Fruit fly (Drosophila melanogaster) whole organism, adult: ENCODE measurements around the gene Nprl3.

Experiments
- CG11617 ChIP-seq: fragments of 200-800 bp; sonication (Bioruptor generic); optimal IDR thresholded peaks from 2 replicates; lab custom pipeline; 2017; ENCODE audit warnings: mild to moderate bottlenecking, missing biosample characterization, missing genetic modification reagents, missing genetic modification characterization
- CG12768 ChIP-seq: fragments of 200-800 bp; sonication (Bioruptor generic); optimal IDR thresholded peaks from 2 replicates; lab custom pipeline; 2017; ENCODE audit warnings: missing biosample characterization, missing genetic modification characterization, mild to moderate bottlenecking, moderate library complexity, missing genetic modification reagents
- CG14711 ChIP-seq: fragments of 200-800 bp; sonication (Bioruptor generic); optimal IDR thresholded peaks from 2 replicates; lab custom pipeline; 2018; ENCODE audit warnings: missing biosample characterization, mild to moderate bottlenecking, missing genetic modification characterization, moderate library complexity
- CG1620 ChIP-seq: fragments of 200-800 bp; sonication (Bioruptor generic); optimal IDR thresholded peaks from 2 replicates; lab custom pipeline; 2016; ENCODE audit warnings: missing biosample characterization, missing genetic modification characterization
- CG33017 ChIP-seq: fragments of 200-800 bp; sonication (Bioruptor generic); optimal IDR thresholded peaks from 2 replicates; lab custom pipeline; 2018; ENCODE audit warnings: missing biosample characterization, mild to moderate bottlenecking, missing genetic modification characterization, moderate library complexity
- CG5204 ChIP-seq: fragments of 200-800 bp; sonication (Bioruptor generic); optimal IDR thresholded peaks from 2 replicates; lab custom pipeline; 2016; ENCODE audit warnings: missing biosample characterization, missing genetic modification characterization
- CG7045 ChIP-seq: fragments of 200-800 bp; sonication (Bioruptor generic); optimal IDR thresholded peaks from 2 replicates; lab custom pipeline; 2017; ENCODE audit warnings: missing biosample characterization, mild to moderate bottlenecking, missing genetic modification characterization
- CG7101 ChIP-seq: fragments of 200-800 bp; sonication (Bioruptor generic); optimal IDR thresholded peaks from 2 replicates; lab custom pipeline; 2018; ENCODE audit warnings: missing biosample characterization, mild to moderate bottlenecking, missing genetic modification characterization, moderate library complexity
- Clk ChIP-seq: fragments of 200-800 bp; sonication (Bioruptor generic); optimal IDR thresholded peaks from 2 replicates; lab custom pipeline; 2017; ENCODE audit warnings: missing biosample characterization, missing genetic modification characterization
- Crg-1 ChIP-seq: fragments of 200-800 bp; sonication (Bioruptor generic); optimal IDR thresholded peaks from 2 replicates; lab custom pipeline; 2016; ENCODE audit warnings: missing biosample characterization, missing genetic modification characterization
- Hr96 ChIP-seq: fragments of 200-800 bp; sonication (Bioruptor generic); optimal IDR thresholded peaks from 2 replicates; lab custom pipeline; 2016; ENCODE audit warnings: missing biosample characterization, missing genetic modification characterization
- Mnt ChIP-seq: fragments of 200-800 bp; sonication (Bioruptor generic); optimal IDR thresholded peaks from 2 replicates; lab custom pipeline; 2016; ENCODE audit warnings: missing biosample characterization, mild to moderate bottlenecking, missing genetic modification characterization
- bab1 ChIP-seq: fragments of 200-800 bp; sonication (Bioruptor generic); optimal IDR thresholded peaks from 3 replicates; lab custom pipeline; 2019; ENCODE audit warnings: missing biosample characterization, mild to moderate bottlenecking, missing genetic modification characterization, moderate library complexity
- cic ChIP-seq: fragments of 200-800 bp; sonication (Bioruptor generic); optimal IDR thresholded peaks from 2 replicates; lab custom pipeline; 2017; ENCODE audit warnings: missing biosample characterization, mild to moderate bottlenecking, missing genetic modification characterization, moderate library complexity
- cnc ChIP-seq, 2 experiments: fragments of >200 bp; optimal IDR thresholded peaks; 2 replicates each; lab custom pipeline; 2017
- kay ChIP-seq: fragments of 200-800 bp; sonication (Bioruptor generic); peaks from one replicate; lab custom pipeline; 2016; ENCODE audit warnings: missing biosample characterization, missing genetic modification characterization, borderline replicate concordance
- ovo ChIP-seq: fragments of 200-800 bp; sonication (Bioruptor generic); optimal IDR thresholded peaks from 2 replicates; lab custom pipeline; 2016; ENCODE audit warnings: missing biosample characterization, missing genetic modification characterization
- pad ChIP-seq: fragments of 200-800 bp; sonication (Bioruptor generic); optimal IDR thresholded peaks from 3 replicates; lab custom pipeline; 2017; ENCODE audit warnings: missing biosample characterization, missing genetic modification characterization, mild to moderate bottlenecking, moderate library complexity, missing genetic modification reagents
- tj ChIP-seq: fragments of 200-800 bp; sonication (Bioruptor generic); optimal IDR thresholded peaks from 3 replicates; lab custom pipeline; 2017; ENCODE audit warnings: missing biosample characterization, mild to moderate bottlenecking, missing genetic modification characterization, moderate library complexity
- toe ChIP-seq: fragments of 200-800 bp; sonication (Bioruptor generic); optimal IDR thresholded peaks from 2 replicates; lab custom pipeline; 2016; ENCODE audit warnings: missing biosample characterization, missing genetic modification characterization

The Nprl3 gene

dm6 chr3L:14001658-14002523 is at the start of gene Nprl3, which contains the start of gene upSET:
Gene Nprl3, minus strand, starts transcription at chr3L:14001880.
Gene upSET, plus strand, starts transcription at chr3L:14002127.
- no peak for TF ChIP-seq cnc (optimal IDR thresholded peaks at IDR 0.05; lab: Kevin White, UChicago)
- TF ChIP-seq kay (GFP tag; lab: Kevin White, UChicago) = no peak
- peak; percentile 60 for TF ChIP-seq Mnt (GFP tag; lab: Kevin White, UChicago)
- TF ChIP-seq cic (GFP tag; lab: Kevin White, UChicago) = no peak
- TF ChIP-seq Crg-1 (GFP tag; lab: Kevin White, UChicago) = no peak
- TF ChIP-seq bab1 (GFP tag; lab: Kevin White, UChicago) = peak; percentile 7
- TF ChIP-seq CG7045 = no peak
- peak; percentile 13 for TF ChIP-seq CG12768 (GFP tag; lab: Kevin White, UChicago)
- no peak for TF ChIP-seq Clk
- TF ChIP-seq CG33017 (tag; lab: Kevin White, UChicago) = no peak
- TF ChIP-seq Hr96 (GFP tag; lab: Kevin White, UChicago) = peak; percentile 49
- no peak for TF ChIP-seq ovo (GFP tag; lab: Kevin White, UChicago)
- TF ChIP-seq CG5204 = no peak
- TF ChIP-seq pad (GFP tag; lab: Kevin White, UChicago) = no peak
- no peak for TF ChIP-seq toe
- TF ChIP-seq CG7101 = peak; percentile 16
- TF ChIP-seq CG14711 (tag; lab: Kevin White, UChicago) = peak; percentile 33
- TF ChIP-seq CG1620 (GFP tag; lab: Kevin White, UChicago) = peak; percentile 30
- TF ChIP-seq CG11617 = peak; percentile 36
- TF ChIP-seq tj = no peak

- TF ChIP-seq CG14711 (tag; lab: Kevin White, UChicago) (peak; percentile 42), cnc (optimal IDR thresholded peaks at IDR 0.05; lab: Kevin White, UChicago) (no peak), bab1 (GFP tag; lab: Kevin White, UChicago) (peak; percentile 76), CG11617 (no peak), Hr96 (GFP tag; lab: Kevin White, UChicago) (peak; percentile 57), CG7045 (peak; percentile 30), kay (GFP tag; lab: Kevin White, UChicago) (no peak), pad (GFP tag; lab: Kevin White, UChicago) (peak; percentile 45), ovo (GFP tag; lab: Kevin White, UChicago) (no peak), CG5204 (peak; percentile 55), Clk (peak; percentile 24), Mnt (GFP tag; lab: Kevin White, UChicago) (peak; percentile 58), CG7101 (peak; percentile 41), toe (peak; percentile 68), CG12768 (GFP tag; lab: Kevin White, UChicago) (peak; percentile 30), CG1620 (GFP tag; lab: Kevin White, UChicago) (peak; percentile 64), Crg-1 (GFP tag; lab: Kevin White, UChicago) (no peak)
Observed at dm6 chr3L:14050944-14051548, 49.4 kb upstream of the Nprl3 start, which contains the start of gene CG6833. Gene CG6833, plus strand, starts transcription at chr3L:14051206.

dm6 chr3L:14049620-14050253 is 48.1 kb upstream of the Nprl3 start, which contains the start of gene Neurl4:
Gene Neurl4, minus strand, starts transcription at chr3L:14049892.
- TF ChIP-seq CG12768 (GFP tag; lab: Kevin White, UChicago) (no peak), CG14711 (tag; lab: Kevin White, UChicago) (peak; percentile 58), CG7101 (peak; percentile 53), bab1 (GFP tag; lab: Kevin White, UChicago) (no peak), tj (no peak), cnc (optimal IDR thresholded peaks at IDR 0.05; lab: Kevin White, UChicago) (no peak), pad (GFP tag; lab: Kevin White, UChicago) (peak; percentile 43), kay (GFP tag; lab: Kevin White, UChicago) (no peak), Mnt (GFP tag; lab: Kevin White, UChicago) (no peak), toe (no peak), Hr96 (GFP tag; lab: Kevin White, UChicago) (no peak), CG5204 (peak; percentile 56), ovo (GFP tag; lab: Kevin White, UChicago) (peak; percentile 30), CG11617 (peak; percentile 37), CG7045 (peak; percentile 47), Crg-1 (GFP tag; lab: Kevin White, UChicago) (peak; percentile 7), CG1620 (GFP tag; lab: Kevin White, UChicago) (peak; percentile 5), CG33017 (tag; lab: Kevin White, UChicago) (peak; percentile 49), Clk (no peak), cic (GFP tag; lab: Kevin White, UChicago) (peak; percentile 3)

- TF ChIP-seq CG5204 = no peak
- no peak for TF ChIP-seq Clk
- TF ChIP-seq cic (GFP tag; lab: Kevin White, UChicago) = peak; percentile 47
- no peak for TF ChIP-seq CG33017 (tag; lab: Kevin White, UChicago)
- peak; percentile 78 for TF ChIP-seq pad (GFP tag; lab: Kevin White, UChicago)
- TF ChIP-seq tj = peak; percentile 33
- TF ChIP-seq kay (GFP tag; lab: Kevin White, UChicago) = no peak
- TF ChIP-seq Crg-1 (GFP tag; lab: Kevin White, UChicago) = no peak
- TF ChIP-seq CG14711 (tag; lab: Kevin White, UChicago) = no peak
- TF ChIP-seq bab1 (GFP tag; lab: Kevin White, UChicago) = peak; percentile 2
- no peak for TF ChIP-seq CG7101
- peak in 1 of 2 experiments; percentile 64 for TF ChIP-seq cnc (optimal IDR thresholded peaks at IDR 0.05; lab: Kevin White, UChicago)
- TF ChIP-seq ovo (GFP tag; lab: Kevin White, UChicago) = no peak
- no peak for TF ChIP-seq CG1620 (GFP tag; lab: Kevin White, UChicago)
- TF ChIP-seq CG12768 (GFP tag; lab: Kevin White, UChicago) = no peak
- TF ChIP-seq Mnt (GFP tag; lab: Kevin White, UChicago) = peak; percentile 89
- TF ChIP-seq CG7045 = no peak
- no peak for TF ChIP-seq toe
- TF ChIP-seq Hr96 (GFP tag; lab: Kevin White, UChicago) = no peak
- TF ChIP-seq CG11617 = no peak
Observed at dm6 chr3L:14037655-14038644, 36.3 kb upstream of the Nprl3 start.
